Worm (Caenorhabditis elegans) whole organism, L1 larva: ENCODE measurements around the gene oac-15.
A peak's percentile ranks its signal among the peaks of the same experiment; 100 is the strongest.

Experiments used
- C04F5.9 ChIP-seq: sonication (generic microtip); optimal IDR thresholded peaks from 2 replicates; lab custom pipeline; 2016; ENCODE audit warnings: missing genetic modification characterization, missing compliant biosample characterization
- C16A3.4 ChIP-seq: fragments of 150-350 bp; optimal IDR thresholded peaks from 2 replicates; lab custom pipeline; 2014; ENCODE audit warnings: missing biosample characterization, missing genetic modification characterization
- C34B4.2 ChIP-seq: sonication (generic microtip); optimal IDR thresholded peaks from 2 replicates; lab custom pipeline; 2017; ENCODE audit warnings: mild to moderate bottlenecking, missing genetic modification characterization, missing compliant biosample characterization
- aha-1 ChIP-seq: fragments of 150-350 bp; optimal IDR thresholded peaks from 2 replicates; lab custom pipeline; 2014; ENCODE audit warnings: missing biosample characterization, missing genetic modification characterization
- aly-2 ChIP-seq: fragments of 150-350 bp; optimal IDR thresholded peaks from 2 replicates; lab custom pipeline; 2014; ENCODE audit warnings: missing biosample characterization, missing genetic modification characterization
- ama-1 ChIP-seq: fragments of 150-350 bp; optimal IDR thresholded peaks from 2 replicates; lab custom pipeline; 2014
- ceh-8 ChIP-seq: fragments of 200-800 bp; sonication (Bioruptor generic); optimal IDR thresholded peaks from 2 replicates; lab custom pipeline; 2018; ENCODE audit warnings: mild to moderate bottlenecking, missing genetic modification characterization, moderate library complexity, missing compliant biosample characterization
- ceh-88 ChIP-seq: fragments of 200-800 bp; sonication (Bioruptor generic); IDR thresholded peaks from 2 replicates; pipeline ENCODE4 v1.3.6; 2022; ENCODE audit warnings: missing genetic modification characterization, missing compliant biosample characterization
- dsc-1 ChIP-seq: sonication (generic microtip); optimal IDR thresholded peaks from 2 replicates; lab custom pipeline; 2016; ENCODE audit warnings: mild to moderate bottlenecking, missing genetic modification characterization, missing compliant biosample characterization
- efl-3 ChIP-seq: fragments of 200-800 bp; sonication (Bioruptor generic); optimal IDR thresholded peaks from 2 replicates; lab custom pipeline; 2018; ENCODE audit warnings: mild to moderate bottlenecking, missing genetic modification characterization, missing compliant biosample characterization
- egl-13 ChIP-seq: sonication (generic microtip); optimal IDR thresholded peaks from 2 replicates; lab custom pipeline; 2016; ENCODE audit warnings: missing genotype, missing genetic modification reagents, missing genetic modification characterization, missing compliant biosample characterization
- egl-27 ChIP-seq, 2 experiments: fragments of 150-350 bp in 1 of 2; sonication (generic microtip); optimal IDR thresholded peaks; 3 replicates each; lab custom pipeline; 2017 to 2018; ENCODE audit warnings: missing biosample characterization in 2 of 2, missing genetic modification characterization in 2 of 2, missing genetic modification reagents in 2 of 2
- elt-2 ChIP-seq: sonication (generic microtip); optimal IDR thresholded peaks from 2 replicates; lab custom pipeline; 2016; ENCODE audit warnings: missing genetic modification characterization, mild to moderate bottlenecking, inconsistent platforms, missing compliant biosample characterization, missing genetic modification reagents
- fkh-4 ChIP-seq: sonication (generic microtip); optimal IDR thresholded peaks from 2 replicates; lab custom pipeline; 2016; ENCODE audit warnings: missing compliant biosample characterization, missing genetic modification characterization, borderline replicate concordance
- fkh-8 ChIP-seq: sonication (generic microtip); optimal IDR thresholded peaks from 2 replicates; lab custom pipeline; 2016; ENCODE audit warnings: mild to moderate bottlenecking, missing genetic modification characterization, missing compliant biosample characterization
- fos-1 ChIP-seq: fragments of 150-350 bp; optimal IDR thresholded peaks from 2 replicates; lab custom pipeline; 2014; ENCODE audit warnings: missing biosample characterization, missing genetic modification characterization
- hpl-2 ChIP-seq: fragments of 150-350 bp; optimal IDR thresholded peaks from 2 replicates; lab custom pipeline; 2014; ENCODE audit warnings: missing biosample characterization, missing genetic modification reagents, missing genetic modification characterization
- irx-1 ChIP-seq: sonication (generic microtip); optimal IDR thresholded peaks from 2 replicates; lab custom pipeline; 2016; ENCODE audit warnings: missing genetic modification characterization, missing compliant biosample characterization
- jun-1 ChIP-seq: fragments of 150-350 bp; optimal IDR thresholded peaks from 2 replicates; lab custom pipeline; 2014; ENCODE audit warnings: missing biosample characterization, missing genetic modification reagents, missing genetic modification characterization
- lin-13 ChIP-seq: fragments of 150-350 bp; optimal IDR thresholded peaks from 2 replicates; lab custom pipeline; 2014; ENCODE audit warnings: missing biosample characterization, missing genetic modification reagents, missing genetic modification characterization
- lin-15B ChIP-seq: fragments of 150-350 bp; sonication (generic microtip); optimal IDR thresholded peaks from 3 replicates; lab custom pipeline; 2014; ENCODE audit warnings: missing biosample characterization, missing genetic modification characterization
- lin-39 ChIP-seq: fragments of 150-350 bp; optimal IDR thresholded peaks from 2 replicates; lab custom pipeline; 2014; ENCODE audit warnings: missing biosample characterization, missing genetic modification reagents, missing genetic modification characterization
- mef-2 ChIP-seq: fragments of 150-350 bp; optimal IDR thresholded peaks from 2 replicates; lab custom pipeline; 2014; ENCODE audit warnings: missing biosample characterization, missing genetic modification characterization
- mep-1 ChIP-seq: fragments of 150-350 bp; optimal IDR thresholded peaks from 2 replicates; lab custom pipeline; 2014; ENCODE audit warnings: missing biosample characterization, missing genetic modification characterization
- nhr-19 ChIP-seq: fragments of 200-800 bp; sonication (Bioruptor generic); conservative IDR thresholded peaks from 2 replicates; pipeline ENCODE4 v1.3.6; 2022; ENCODE audit warnings: missing genetic modification characterization, missing compliant biosample characterization
- nhr-28 ChIP-seq: fragments of 150-350 bp; optimal IDR thresholded peaks from 2 replicates; lab custom pipeline; 2014; ENCODE audit warnings: missing biosample characterization, missing genetic modification characterization
- nhr-71 ChIP-seq: sonication (generic microtip); optimal IDR thresholded peaks from 2 replicates; lab custom pipeline; 2016; ENCODE audit warnings: mild to moderate bottlenecking, missing genetic modification characterization, moderate library complexity, missing compliant biosample characterization
- nhr-76 ChIP-seq: sonication (generic microtip); optimal IDR thresholded peaks from 2 replicates; lab custom pipeline; 2017; ENCODE audit warnings: missing biosample characterization, missing genetic modification characterization
- nhr-77 ChIP-seq: fragments of 150-350 bp; optimal IDR thresholded peaks from 2 replicates; lab custom pipeline; 2014; ENCODE audit warnings: missing biosample characterization, missing genetic modification characterization
- nhr-90 ChIP-seq: sonication (generic microtip); optimal IDR thresholded peaks from 2 replicates; lab custom pipeline; 2016; ENCODE audit warnings: mild to moderate bottlenecking, missing genetic modification characterization, missing compliant biosample characterization; ENCODE audit not compliant: poor library complexity
- pag-3 ChIP-seq: sonication (generic microtip); optimal IDR thresholded peaks from 2 replicates; lab custom pipeline; 2017; ENCODE audit warnings: missing genetic modification characterization, mild to moderate bottlenecking, missing compliant biosample characterization, antibody characterized with exemption, borderline replicate concordance; ENCODE audit not compliant: insufficient read depth
- pqm-1 ChIP-seq: sonication (generic microtip); optimal IDR thresholded peaks from 3 replicates; lab custom pipeline; 2017; ENCODE audit warnings: missing biosample characterization, missing genetic modification characterization
- sox-4 ChIP-seq: sonication (generic microtip); optimal IDR thresholded peaks from 2 replicates; lab custom pipeline; 2016; ENCODE audit warnings: missing genetic modification characterization, missing compliant biosample characterization
- sptf-1 ChIP-seq: fragments of 150-350 bp; optimal IDR thresholded peaks from 2 replicates; lab custom pipeline; 2014; ENCODE audit warnings: missing biosample characterization, missing genetic modification characterization
- sup-37 ChIP-seq: fragments of 200-800 bp; sonication (Bioruptor generic); optimal IDR thresholded peaks from 2 replicates; lab custom pipeline; 2018; ENCODE audit warnings: mild to moderate bottlenecking, missing genetic modification characterization, missing compliant biosample characterization
- tbx-2 ChIP-seq: sonication (generic microtip); optimal IDR thresholded peaks from 2 replicates; lab custom pipeline; 2016; ENCODE audit warnings: missing genetic modification characterization, missing compliant biosample characterization
- unc-62 ChIP-seq: fragments of 150-350 bp; optimal IDR thresholded peaks from 2 replicates; lab custom pipeline; 2014; ENCODE audit warnings: missing biosample characterization, missing genetic modification reagents, missing genetic modification characterization
- vab-15 ChIP-seq: sonication (generic microtip); optimal IDR thresholded peaks from 2 replicates; lab custom pipeline; 2017; ENCODE audit warnings: missing genotype, mild to moderate bottlenecking, missing genetic modification characterization, missing compliant biosample characterization
- zip-4 ChIP-seq: fragments of 200-800 bp; sonication (Bioruptor generic); optimal IDR thresholded peaks from 2 replicates; lab custom pipeline; 2018; ENCODE audit warnings: mild to moderate bottlenecking, missing genetic modification characterization, moderate library complexity, missing compliant biosample characterization

Gene oac-15

ce11 chrV:16182918-16183317 lies 26.8 kb downstream of the oac-15 start, which contains the start of gene srh-277:
srh-277 (plus strand) TSS chrV:16183218.
- TF ChIP-seq zip-4 (GFP tag; lab: Kevin White, UChicago) (no peak), mef-2 (tag; lab: Kevin White, UChicago) (no peak), sup-37 (GFP tag; lab: Kevin White, UChicago) (no peak), lin-15B (no peak), lin-39 (no peak), nhr-28 (tag; lab: Kevin White, UChicago) (no peak), elt-2 (no peak), C16A3.4 (tag; lab: Kevin White, UChicago) (no peak), sox-4 (no peak), nhr-71 (tag; lab: Kevin White, UChicago) (no peak), fos-1 (tag; lab: Kevin White, UChicago) (no peak), aha-1 (no peak), sptf-1 (tag; lab: Kevin White, UChicago) (no peak), egl-27 (tag; optimal IDR thresholded peaks at IDR 0.05; lab: Kevin White, UChicago) (no peak), aly-2 (tag; lab: Kevin White, UChicago) (no peak), efl-3 (no peak)

- TF ChIP-seq lin-15B = no peak
- TF ChIP-seq C04F5.9 (tag; lab: Kevin White, UChicago) = no peak
- no peak for TF ChIP-seq C34B4.2 (tag; lab: Kevin White, UChicago)
- no peak for TF ChIP-seq jun-1 (tag; lab: Kevin White, UChicago)
- TF ChIP-seq nhr-90 (tag; lab: Kevin White, UChicago) = no peak
- TF ChIP-seq egl-27 (tag; optimal IDR thresholded peaks at IDR 0.05; lab: Kevin White, UChicago) = no peak
Measured at ce11 chrV:16182110-16182509, 27.6 kb downstream of the oac-15 start, which contains the start of gene srz-13. srz-13 (plus strand) TSS chrV:16182410.

ce11 chrV:16180350-16180749 lies 29.4 kb downstream of the oac-15 start, which contains the start of gene str-106:
str-106 (plus strand) TSS chrV:16180650.
- TF ChIP-seq pqm-1 (tag; lab: Kevin White, UChicago) = no peak
- no peak for TF ChIP-seq nhr-77 (tag; lab: Kevin White, UChicago)
- no peak for TF ChIP-seq hpl-2 (GFP tag; lab: Kevin White, UChicago)
- no peak for TF ChIP-seq fkh-4 (tag; lab: Kevin White, UChicago)
- TF ChIP-seq tbx-2 (tag; lab: Kevin White, UChicago) = no peak
- TF ChIP-seq, all 84 proteins: peak for 0

- TF ChIP-seq nhr-90 (tag; lab: Kevin White, UChicago) = no peak
- no peak for TF ChIP-seq lin-15B
- TF ChIP-seq nhr-76 (tag; lab: Kevin White, UChicago) = no peak
- TF ChIP-seq aha-1 = no peak
- TF ChIP-seq aly-2 (tag; lab: Kevin White, UChicago) = no peak
- TF ChIP-seq vab-15 (tag; lab: Kevin White, UChicago) = no peak
- no peak for TF ChIP-seq nhr-28 (tag; lab: Kevin White, UChicago)
- TF ChIP-seq mep-1 (tag; lab: Kevin White, UChicago) = no peak
- no peak for TF ChIP-seq dsc-1
- TF ChIP-seq ceh-88 (GFP tag; lab: Robert Waterston, UW) = no peak
- TF ChIP-seq, all 84 proteins: peak for 0
Measured at ce11 chrV:16175757-16176156, 34.0 kb downstream of the oac-15 start, which contains the start of gene cyp-33D1. cyp-33D1 (minus strand) TSS chrV:16175857.

ce11 chrV:16175227-16175626 lies 34.5 kb downstream of the oac-15 start:
- no peak for TF ChIP-seq irx-1 (tag; lab: Kevin White, UChicago)
- TF ChIP-seq pag-3 (tag; lab: Kevin White, UChicago) = no peak
- TF ChIP-seq unc-62 (GFP tag; lab: Kevin White, UChicago) = no peak
- peak; percentile 79 for TF ChIP-seq elt-2
- TF ChIP-seq ceh-8 = no peak
- TF ChIP-seq aha-1 = no peak
- peak; percentile 74 for TF ChIP-seq pqm-1 (tag; lab: Kevin White, UChicago)
- TF ChIP-seq lin-13 (GFP tag; lab: Kevin White, UChicago) = no peak
- no peak for TF ChIP-seq fkh-8 (tag; lab: Kevin White, UChicago)
- no peak for TF ChIP-seq sox-4
- TF ChIP-seq nhr-71 (tag; lab: Kevin White, UChicago) = no peak
- no peak for TF ChIP-seq ama-1
- TF ChIP-seq nhr-77 (tag; lab: Kevin White, UChicago) = no peak
- no peak for TF ChIP-seq nhr-19 (GFP tag; lab: Robert Waterston, UW)
- TF ChIP-seq lin-39 = no peak
- no peak for TF ChIP-seq egl-13 (tag; lab: Kevin White, UChicago)
- no peak for TF ChIP-seq C16A3.4 (tag; lab: Kevin White, UChicago)
